Worm (Caenorhabditis elegans) whole organism, midembryonic: Measurements from ENCODE around the gene mltn-11.

Experiments used
- T22C8.4 ChIP-seq: fragments of 200-800 bp; sonication (Bioruptor generic); IDR thresholded peaks from 2 replicates; pipeline ENCODE4 v1.3.6; 2022; ENCODE audit warnings: missing genetic modification characterization, missing compliant biosample characterization
- cog-1 ChIP-seq: sonication (generic microtip); optimal IDR thresholded peaks from 2 replicates; lab custom pipeline; 2016; ENCODE audit warnings: missing genetic modification characterization, missing compliant biosample characterization
- flt-1 ChIP-seq: fragments of 200-800 bp; sonication (Bioruptor generic); IDR thresholded peaks from 2 replicates; pipeline ENCODE4 v1.3.6; 2022; ENCODE audit warnings: missing genetic modification characterization, missing compliant biosample characterization
- klf-2 ChIP-seq: fragments of 200-800 bp; sonication (Bioruptor generic); conservative IDR thresholded peaks from 2 replicates; pipeline ENCODE4 v1.3.6; 2022; ENCODE audit warnings: missing genetic modification reagents, missing genetic modification characterization, missing compliant biosample characterization
- med-1 ChIP-seq: sonication (generic microtip); optimal IDR thresholded peaks from 2 replicates; lab custom pipeline; 2017; ENCODE audit warnings: missing genetic modification characterization, mild to moderate bottlenecking, missing compliant biosample characterization, antibody characterized with exemption, missing genetic modification reagents; ENCODE audit not compliant: insufficient read depth
- ref-1 ChIP-seq: fragments of 200-800 bp; sonication (Bioruptor generic); conservative IDR thresholded peaks from 2 replicates; pipeline ENCODE4 v1.3.6; 2022; ENCODE audit warnings: missing genetic modification reagents, missing genetic modification characterization, missing compliant biosample characterization
- ztf-23 ChIP-seq: fragments of 200-800 bp; sonication (Bioruptor generic); IDR thresholded peaks from 2 replicates; pipeline ENCODE4 v1.3.6; 2022; ENCODE audit warnings: missing genetic modification reagents, missing genetic modification characterization, missing compliant biosample characterization

DNA sequence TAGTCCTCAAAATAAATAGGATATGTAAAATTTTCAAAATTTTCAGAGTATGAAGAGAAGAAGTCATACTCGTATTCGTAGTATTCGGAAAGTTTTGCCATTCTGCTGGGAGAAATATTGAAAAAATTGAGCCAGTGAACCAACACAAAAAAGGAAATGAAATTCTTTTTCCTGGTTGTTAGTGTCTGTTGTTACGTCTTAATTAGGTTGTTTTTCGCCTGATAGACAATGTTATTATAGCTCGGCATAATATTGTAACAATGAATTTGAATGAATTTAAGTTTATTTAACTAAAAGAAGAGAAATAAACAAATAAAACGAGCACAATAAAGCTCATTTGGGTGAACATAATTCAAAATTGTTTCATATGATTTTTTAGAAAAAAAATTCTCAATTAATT is 47.6 kb upstream of the mltn-11 start, which contains the start of gene srw-73:
- TF ChIP-seq ztf-23 (GFP tag; lab: Robert Waterston, UW): no peak
- no peak for TF ChIP-seq flt-1 (GFP tag; lab: Robert Waterston, UW)
- TF ChIP-seq klf-2: no peak
- TF ChIP-seq T22C8.4: no peak
- TF ChIP-seq ref-1 (GFP tag; lab: Robert Waterston, UW): no peak
- TF ChIP-seq cog-1 (tag; lab: Kevin White, UChicago): no peak
- TF ChIP-seq med-1: no peak
